Worm (Caenorhabditis elegans): ENCODE data around the gene F36F12.1.

The F36F12.1 gene

DNA sequence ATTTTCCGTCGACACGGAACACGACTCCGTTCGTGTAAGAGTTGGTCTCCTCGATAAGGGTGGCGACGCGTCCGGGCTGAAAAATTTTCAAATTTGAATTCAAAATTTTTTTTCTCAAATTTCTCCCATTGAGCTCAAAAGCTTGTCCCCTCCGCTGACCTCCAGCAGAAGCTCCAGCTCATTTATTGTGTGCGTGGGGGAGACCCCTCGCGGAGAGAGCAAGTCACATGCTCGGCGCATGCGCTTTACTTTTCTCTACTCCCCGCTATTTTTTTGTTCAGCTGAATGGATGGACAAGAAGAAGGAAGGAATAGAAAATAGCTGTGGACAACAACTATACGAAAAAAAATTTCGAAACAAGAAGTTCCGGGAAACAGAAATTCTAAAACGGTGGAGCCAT is 30.5 kb upstream of the F36F12.1 start:
- peak in 1 of 2 experiments; percentile 74 for TF ChIP-seq lsy-2 (tag; optimal IDR thresholded peaks at IDR 0.05)
- peak; percentile 52 for TF ChIP-seq mes-2 (tag; optimal IDR thresholded peaks at IDR 0.05; ENCODE audit: poor library complexity, severe bottlenecking)
- no peak for TF ChIP-seq ceh-44 (GFP tag; IDR thresholded peaks at IDR 0.05)
- TF ChIP-seq lin-13 (GFP tag; optimal IDR thresholded peaks at IDR 0.05): no peak
- TF ChIP-seq vab-7 (GFP tag; IDR thresholded peaks at IDR 0.05): no peak
- TF ChIP-seq unc-39 (tag; optimal IDR thresholded peaks at IDR 0.05): no peak
- no peak for TF ChIP-seq pqm-1 (tag; optimal IDR thresholded peaks at IDR 0.05)
- TF ChIP-seq dmd-6 (GFP tag; IDR thresholded peaks at IDR 0.05): peak; percentile 73
- TF ChIP-seq zag-1 (tag; optimal IDR thresholded peaks at IDR 0.05): no peak
- no peak for TF ChIP-seq F49E8.2 (tag; optimal IDR thresholded peaks at IDR 0.05; ENCODE audit: borderline replicate concordance)
- peak; percentile 71 to 93 for TF ChIP-seq mdl-1 (tag; optimal IDR thresholded peaks at IDR 0.05)
- peak; percentile 83 for TF ChIP-seq hlh-11 (tag; optimal IDR thresholded peaks at IDR 0.05)
- no peak for TF ChIP-seq sdz-12 (GFP tag; optimal IDR thresholded peaks at IDR 0.05)
- no peak for TF ChIP-seq php-3 (GFP tag; IDR thresholded peaks at IDR 0.05)
- TF ChIP-seq lin-15B (tag; optimal IDR thresholded peaks at IDR 0.05): no peak
- TF ChIP-seq ceh-32 (tag; optimal IDR thresholded peaks at IDR 0.05; ENCODE audit: poor library complexity): no peak
- peak; percentile 23 for TF ChIP-seq dve-1 (tag; optimal IDR thresholded peaks at IDR 0.05; ENCODE audit: insufficient read depth)
- no peak for TF ChIP-seq Y48G9A.11 (GFP tag; IDR thresholded peaks at IDR 0.05)
- TF ChIP-seq attf-4 (tag; optimal IDR thresholded peaks at IDR 0.05): no peak
- no peak for TF ChIP-seq zip-11 (GFP tag; IDR thresholded peaks at IDR 0.05)
- no peak for TF ChIP-seq Y75B8A.6 (GFP tag; IDR thresholded peaks at IDR 0.05)
- 0 out of 2 replicates have a peak, but pooled peaks have one; percentile 37 for TF ChIP-seq arid-1 (GFP tag; conservative IDR thresholded peaks at IDR 0.05)
- peak; percentile 2 for TF ChIP-seq ces-1 (GFP tag; optimal IDR thresholded peaks at IDR 0.05)
- no peak for TF ChIP-seq Y105C5A.15 (GFP tag; IDR thresholded peaks at IDR 0.05)
- TF ChIP-seq F44E2.7 (GFP tag; IDR thresholded peaks at IDR 0.05): no peak
- no peak for TF ChIP-seq duxl-1 (tag; optimal IDR thresholded peaks at IDR 0.05; ENCODE audit: poor library complexity)
- TF ChIP-seq lin-1 (GFP tag; IDR thresholded peaks at IDR 0.05): no peak
- peak; percentile 1 for TF ChIP-seq nhr-77 (tag; optimal IDR thresholded peaks at IDR 0.05)
- no peak for TF ChIP-seq cey-2 (tag; optimal IDR thresholded peaks at IDR 0.05; ENCODE audit: borderline replicate concordance, insufficient read depth)
- 0 out of 2 replicates have a peak, but pooled peaks have one; percentile 49 for TF ChIP-seq egl-43 (GFP tag; IDR thresholded peaks at IDR 0.05)
- no peak for TF ChIP-seq aly-2 (tag; optimal IDR thresholded peaks at IDR 0.05)
- 0 out of 2 replicates have a peak, but pooled peaks have one; percentile 32 for TF ChIP-seq tra-1 (GFP tag; IDR thresholded peaks at IDR 0.05)
- no peak for TF ChIP-seq Y5F2A.4 (GFP tag; optimal IDR thresholded peaks at IDR 0.05)
- no peak for TF ChIP-seq daf-19 (GFP tag; conservative IDR thresholded peaks at IDR 0.05)
- no peak for TF ChIP-seq ama-1 (optimal IDR thresholded peaks at IDR 0.05)
- TF ChIP-seq set-16 (GFP tag; IDR thresholded peaks at IDR 0.05): peak; percentile 64
- TF ChIP-seq mep-1 (tag; optimal IDR thresholded peaks at IDR 0.05): peak; percentile 74
- TF ChIP-seq rbr-2 (tag; optimal IDR thresholded peaks at IDR 0.05): peak; percentile 81
- peak; percentile 28 for TF ChIP-seq dpl-1 (GFP tag; optimal IDR thresholded peaks at IDR 0.05)
- TF ChIP-seq dmd-9 (GFP tag; IDR thresholded peaks at IDR 0.05): no peak
- no peak for TF ChIP-seq ceh-62 (tag; optimal IDR thresholded peaks at IDR 0.05)
- no peak for TF ChIP-seq daf-8 (GFP tag; IDR thresholded peaks at IDR 0.05)
- TF ChIP-seq ZK337.2 (GFP tag; IDR thresholded peaks at IDR 0.05): no peak
- no peak for TF ChIP-seq mdt-29 (GFP tag; IDR thresholded peaks at IDR 0.05)
- no peak for TF ChIP-seq madf-9 (GFP tag; conservative IDR thresholded peaks at IDR 0.05)
- TF ChIP-seq ceh-20 (GFP tag; IDR thresholded peaks at IDR 0.05): peak; percentile 31; the same call in 1 of the 2 replicates
- TF ChIP-seq gei-8 (GFP tag; optimal IDR thresholded peaks at IDR 0.05): no peak
- TF ChIP-seq lir-3 (tag; optimal IDR thresholded peaks at IDR 0.05): no peak
- TF ChIP-seq zfp-3 (GFP tag; conservative IDR thresholded peaks at IDR 0.05): no peak
- TF ChIP-seq nhr-42 (GFP tag; IDR thresholded peaks at IDR 0.05): no peak
- TF ChIP-seq hif-1 (tag; optimal IDR thresholded peaks at IDR 0.05): peak in 1 of 2 experiments; percentile 76

Measured in whole organism, L4 larva.